Worm (Caenorhabditis elegans): ENCODE data around the gene sru-27.

ce11 chrV:1460069-1460468 lies 39.2 kb upstream of the sru-27 start, which contains the start of gene hacd-1:
- no peak for TF ChIP-seq mab-9 (GFP tag; IDR thresholded peaks at IDR 0.05)
- TF ChIP-seq nhr-77 (tag; optimal IDR thresholded peaks at IDR 0.05) = no peak
- no peak for TF ChIP-seq ztf-4 (tag; optimal IDR thresholded peaks at IDR 0.05)
- TF ChIP-seq pqm-1 (tag; optimal IDR thresholded peaks at IDR 0.05) = no peak

Measured in whole organism, L1 larva.